Fruit fly (Drosophila melanogaster) whole organism, adult: Measurements from ENCODE around the gene CG8064.

Experiments used
- CG11617 ChIP-seq: fragments of 200-800 bp; sonication (Bioruptor generic); optimal IDR thresholded peaks from 2 replicates; lab custom pipeline; 2017; ENCODE audit warnings: mild to moderate bottlenecking, missing biosample characterization, missing genetic modification reagents, missing genetic modification characterization
- CG1620 ChIP-seq: fragments of 200-800 bp; sonication (Bioruptor generic); optimal IDR thresholded peaks from 2 replicates; lab custom pipeline; 2016; ENCODE audit warnings: missing biosample characterization, missing genetic modification characterization
- CG7045 ChIP-seq: fragments of 200-800 bp; sonication (Bioruptor generic); optimal IDR thresholded peaks from 2 replicates; lab custom pipeline; 2017; ENCODE audit warnings: missing biosample characterization, mild to moderate bottlenecking, missing genetic modification characterization
- Clk ChIP-seq: fragments of 200-800 bp; sonication (Bioruptor generic); optimal IDR thresholded peaks from 2 replicates; lab custom pipeline; 2017; ENCODE audit warnings: missing biosample characterization, missing genetic modification characterization
- Hr96 ChIP-seq: fragments of 200-800 bp; sonication (Bioruptor generic); optimal IDR thresholded peaks from 2 replicates; lab custom pipeline; 2016; ENCODE audit warnings: missing biosample characterization, missing genetic modification characterization
- Mnt ChIP-seq: fragments of 200-800 bp; sonication (Bioruptor generic); optimal IDR thresholded peaks from 2 replicates; lab custom pipeline; 2016; ENCODE audit warnings: missing biosample characterization, mild to moderate bottlenecking, missing genetic modification characterization
- ovo ChIP-seq: fragments of 200-800 bp; sonication (Bioruptor generic); optimal IDR thresholded peaks from 2 replicates; lab custom pipeline; 2016; ENCODE audit warnings: missing biosample characterization, missing genetic modification characterization
- toe ChIP-seq: fragments of 200-800 bp; sonication (Bioruptor generic); optimal IDR thresholded peaks from 2 replicates; lab custom pipeline; 2016; ENCODE audit warnings: missing biosample characterization, missing genetic modification characterization

DNA sequence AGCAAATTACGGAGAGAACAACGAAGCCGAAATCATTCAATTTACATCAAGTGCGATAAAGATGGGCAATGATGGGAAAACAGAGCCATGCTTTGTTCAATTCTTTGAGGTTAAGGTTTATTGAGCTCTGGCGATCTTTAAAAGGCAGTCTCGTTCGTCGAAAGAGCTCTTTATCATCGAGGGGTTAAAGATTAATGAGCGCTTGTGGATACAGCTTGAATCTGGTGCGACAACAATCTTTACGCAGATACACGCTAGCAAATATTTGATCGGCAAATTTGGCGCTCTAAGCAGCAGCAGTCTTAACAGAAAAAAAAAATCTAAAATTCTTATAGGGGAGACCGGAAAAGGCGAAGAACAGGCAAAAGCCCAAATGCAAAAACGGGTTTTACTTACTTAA, 12.6 kb downstream of the CG8064 start:
- TF ChIP-seq ovo (GFP tag; lab: Kevin White, UChicago) (no peak), toe (GFP tag; lab: Kevin White, UChicago) (no peak), CG7045 (GFP tag; lab: Kevin White, UChicago) (no peak), Hr96 (GFP tag; lab: Kevin White, UChicago) (no peak), CG1620 (GFP tag; lab: Kevin White, UChicago) (no peak), Clk (GFP tag; lab: Kevin White, UChicago) (no peak), CG11617 (GFP tag; lab: Kevin White, UChicago) (no peak), Mnt (GFP tag; lab: Kevin White, UChicago) (no peak)
